Worm (Caenorhabditis elegans) whole organism, young adult: ENCODE data around the gene Y37D8A.4.

Experiments used
- B0019.2 ChIP-seq: fragments of 200-800 bp; sonication (Bioruptor generic); conservative IDR thresholded peaks from 2 replicates; pipeline ENCODE4 v1.3.6; 2022; ENCODE audit warnings: missing genetic modification reagents, missing genetic modification characterization, missing compliant biosample characterization
- C17E4.6 ChIP-seq: fragments of 200-800 bp; sonication (Bioruptor generic); IDR thresholded peaks from 2 replicates; pipeline ENCODE4 v1.3.6; 2022; ENCODE audit warnings: missing genetic modification reagents, missing genetic modification characterization, missing compliant biosample characterization
- D2030.7 ChIP-seq: fragments of 200-800 bp; sonication (Bioruptor generic); IDR thresholded peaks from 2 replicates; pipeline ENCODE4 v1.3.6; 2022; ENCODE audit warnings: missing genetic modification reagents, missing genetic modification characterization, missing compliant biosample characterization
- F23B12.7 ChIP-seq: sonication (generic microtip); optimal IDR thresholded peaks from 2 replicates; lab custom pipeline; 2017; ENCODE audit warnings: missing genetic modification characterization, mild to moderate bottlenecking, missing compliant biosample characterization, antibody characterized with exemption, moderate library complexity; ENCODE audit not compliant: insufficient read depth
- F52B5.7 ChIP-seq: sonication (generic microtip); optimal IDR thresholded peaks from 2 replicates; lab custom pipeline; 2016; ENCODE audit warnings: mild to moderate bottlenecking, missing genetic modification characterization, missing compliant biosample characterization
- F57C9.4 ChIP-seq: sonication (generic microtip); optimal IDR thresholded peaks from 2 replicates; lab custom pipeline; 2017; ENCODE audit warnings: mild to moderate bottlenecking, missing genetic modification characterization, missing compliant biosample characterization
- T26A5.8 ChIP-seq: sonication (generic microtip); optimal IDR thresholded peaks from 2 replicates; lab custom pipeline; 2016; ENCODE audit warnings: missing genetic modification characterization, missing compliant biosample characterization
- Y67H2A.10 ChIP-seq: fragments of 200-800 bp; sonication (Bioruptor generic); conservative IDR thresholded peaks from 2 replicates; pipeline ENCODE4 v1.3.6; 2022; ENCODE audit warnings: missing genetic modification reagents, missing genetic modification characterization, missing compliant biosample characterization
- Y95B8A.8 ChIP-seq: fragments of 200-800 bp; sonication (Bioruptor generic); IDR thresholded peaks from 2 replicates; pipeline ENCODE4 v1.3.6; 2022; ENCODE audit warnings: missing genetic modification reagents, missing genetic modification characterization, missing compliant biosample characterization
- aptf-2 ChIP-seq: fragments of 200-800 bp; sonication (Bioruptor generic); conservative IDR thresholded peaks from 2 replicates; pipeline ENCODE4 v1.3.6; 2022; ENCODE audit warnings: missing genetic modification reagents, missing genetic modification characterization, missing compliant biosample characterization
- aptf-3 ChIP-seq: fragments of 200-800 bp; sonication (Bioruptor generic); IDR thresholded peaks from 2 replicates; pipeline ENCODE4 v1.3.6; 2022; ENCODE audit warnings: missing genetic modification characterization, missing compliant biosample characterization
- bed-2 ChIP-seq: fragments of 200-800 bp; sonication (Bioruptor generic); IDR thresholded peaks from 2 replicates; pipeline ENCODE4 v1.3.6; 2022; ENCODE audit warnings: missing genetic modification reagents, missing genetic modification characterization, missing compliant biosample characterization
- ceh-100 ChIP-seq: fragments of 200-800 bp; sonication (Bioruptor generic); IDR thresholded peaks from 2 replicates; pipeline ENCODE4 v1.3.6; 2022; ENCODE audit warnings: missing genetic modification reagents, missing genetic modification characterization, missing compliant biosample characterization
- ceh-27 ChIP-seq: fragments of 200-800 bp; sonication (Bioruptor generic); optimal IDR thresholded peaks from 2 replicates; lab custom pipeline; 2018; ENCODE audit warnings: mild to moderate bottlenecking, missing genetic modification characterization, moderate library complexity, missing compliant biosample characterization
- ceh-40 ChIP-seq: fragments of 200-800 bp; sonication (Bioruptor generic); IDR thresholded peaks from 2 replicates; pipeline ENCODE4 v1.3.6; 2022; ENCODE audit warnings: missing genetic modification characterization, missing compliant biosample characterization
- ceh-58 ChIP-seq: fragments of 200-800 bp; sonication (Bioruptor generic); IDR thresholded peaks from 2 replicates; pipeline ENCODE4 v1.3.6; 2022; ENCODE audit warnings: missing genetic modification characterization, missing compliant biosample characterization
- efl-1 ChIP-seq: fragments of 150-350 bp; optimal IDR thresholded peaks from 2 replicates; lab custom pipeline; 2014; ENCODE audit warnings: missing biosample characterization, missing genetic modification reagents, missing genetic modification characterization
- fkh-3 ChIP-seq: sonication (generic microtip); optimal IDR thresholded peaks from 2 replicates; lab custom pipeline; 2016; ENCODE audit warnings: mild to moderate bottlenecking, missing genetic modification characterization, missing compliant biosample characterization
- gei-17 ChIP-seq: fragments of 200-800 bp; sonication (Bioruptor generic); optimal IDR thresholded peaks from 2 replicates; lab custom pipeline; 2018; ENCODE audit warnings: mild to moderate bottlenecking, missing genetic modification characterization, missing compliant biosample characterization
- hlh-12 ChIP-seq: sonication (generic microtip); optimal IDR thresholded peaks from 2 replicates; lab custom pipeline; 2016; ENCODE audit warnings: missing genetic modification characterization, missing compliant biosample characterization
- hmg-1.2 ChIP-seq: fragments of 200-800 bp; sonication (Bioruptor generic); IDR thresholded peaks from 2 replicates; pipeline ENCODE4 v1.3.6; 2022; ENCODE audit warnings: missing genetic modification reagents, missing genetic modification characterization, missing compliant biosample characterization
- hsf-1 ChIP-seq: fragments of 200-800 bp; sonication (Bioruptor generic); IDR thresholded peaks from 2 replicates; pipeline ENCODE4 v1.3.6; 2022; ENCODE audit warnings: missing genetic modification reagents, missing genetic modification characterization, missing compliant biosample characterization
- lag-1 ChIP-seq: fragments of 200-800 bp; sonication (Bioruptor generic); IDR thresholded peaks from 2 replicates; pipeline ENCODE4 v1.3.6; 2022; ENCODE audit warnings: missing genetic modification reagents, missing genetic modification characterization, missing compliant biosample characterization
- let-526 ChIP-seq: fragments of 200-800 bp; sonication (Bioruptor generic); IDR thresholded peaks from 2 replicates; pipeline ENCODE4 v1.3.6; 2022; ENCODE audit warnings: missing genetic modification reagents, missing genetic modification characterization, missing compliant biosample characterization
- let-607 ChIP-seq, 2 experiments: fragments of 200-800 bp in 1 of 2; sonication (Bioruptor generic) in 1 of 2; sonication (generic microtip) in 1 of 2; optimal IDR thresholded peaks; 2 replicates each; lab custom pipeline; 2016 to 2018; ENCODE audit warnings: mild to moderate bottlenecking in 2 of 2, missing compliant biosample characterization in 2 of 2, missing genetic modification characterization in 2 of 2, moderate library complexity in 2 of 2, missing genotype in 1 of 2
- lin-35 ChIP-seq, 3 experiments: fragments of 150-350 bp in 2 of 3; sonication (generic microtip) in 1 of 3; optimal IDR thresholded peaks; 2 replicates each; lab custom pipeline; 2014 to 2018; ENCODE audit warnings: missing biosample characterization in 3 of 3, missing genetic modification characterization in 3 of 3, missing genetic modification reagents in 3 of 3
- madf-8 ChIP-seq: fragments of 200-800 bp; sonication (Bioruptor generic); conservative IDR thresholded peaks from 2 replicates; pipeline ENCODE4 v1.3.6; 2022; ENCODE audit warnings: missing genetic modification reagents, missing genetic modification characterization, missing compliant biosample characterization
- nfya-1 ChIP-seq: sonication (generic microtip); optimal IDR thresholded peaks from 2 replicates; lab custom pipeline; 2017; ENCODE audit warnings: antibody characterized with exemption, missing compliant biosample characterization, missing genetic modification characterization, borderline replicate concordance; ENCODE audit not compliant: insufficient read depth
- repo-1 ChIP-seq: sonication (generic microtip); optimal IDR thresholded peaks from 2 replicates; lab custom pipeline; 2017; ENCODE audit warnings: mild to moderate bottlenecking, missing genetic modification characterization, missing compliant biosample characterization
- snpc-4 ChIP-seq, 5 experiments: fragments of 150-350 bp in 1 of 5; sonication (generic microtip) in 4 of 5; optimal IDR thresholded peaks; 2 replicates each; lab custom pipeline; 2014 to 2018; ENCODE audit warnings: missing genetic modification characterization in 5 of 5, missing biosample characterization in 3 of 5, antibody characterized with exemption in 2 of 5, mild to moderate bottlenecking in 2 of 5, missing compliant biosample characterization in 2 of 5, missing genotype in 2 of 5, moderate library complexity in 2 of 5, missing genetic modification reagents in 1 of 5
- unc-62 ChIP-seq: fragments of 150-350 bp; optimal IDR thresholded peaks from 2 replicates; lab custom pipeline; 2014; ENCODE audit warnings: missing biosample characterization, missing genetic modification reagents, missing genetic modification characterization
- zfh-2 ChIP-seq: fragments of 200-800 bp; sonication (Bioruptor generic); conservative IDR thresholded peaks from 2 replicates; pipeline ENCODE4 v1.3.6; 2022; ENCODE audit warnings: missing genetic modification reagents, missing genetic modification characterization, missing compliant biosample characterization
- zim-3 ChIP-seq: sonication (generic microtip); optimal IDR thresholded peaks from 2 replicates; lab custom pipeline; 2017; ENCODE audit warnings: mild to moderate bottlenecking, missing genetic modification characterization, moderate library complexity, missing compliant biosample characterization
- ztf-22 ChIP-seq: fragments of 200-800 bp; sonication (Bioruptor generic); optimal IDR thresholded peaks from 2 replicates; lab custom pipeline; 2018; ENCODE audit warnings: mild to moderate bottlenecking, missing genetic modification characterization, moderate library complexity, missing compliant biosample characterization

Y37D8A.4 gene

ce11 chrIII:12874606-12875066 is 35.9 kb upstream of the Y37D8A.4 start, which contains the start of the genes mrg-1 and spcs-2 (continued):
- TF ChIP-seq let-526 (GFP tag; lab: Robert Waterston, UW) (no peak), hlh-12 (tag; lab: Kevin White, UChicago) (no peak), B0019.2 (peak; percentile 62), nfya-1 (no peak), T26A5.8 (no peak), C17E4.6 (GFP tag; lab: Robert Waterston, UW) (peak; percentile 82)

- TF ChIP-seq efl-1 (GFP tag; lab: Kevin White, UChicago) (peak; percentile 52), D2030.7 (0 out of 2 replicates have a peak, but pooled peaks have one; percentile 7), madf-8 (GFP tag; lab: Robert Waterston, UW) (no peak), ceh-100 (no peak)
Measured at ce11 chrIII:12870060-12870696, 31.4 kb upstream of the Y37D8A.4 start, which contains the start of gene Y37D8A.6. TSS of gene Y37D8A.6 (minus strand) at chrIII:12870297.

- TF ChIP-seq lag-1 (GFP tag; lab: Robert Waterston, UW) (no peak), Y67H2A.10 (GFP tag; lab: Robert Waterston, UW) (no peak), bed-2 (no peak), F57C9.4 (tag; lab: Kevin White, UChicago) (no peak), Y95B8A.8 (GFP tag; lab: Robert Waterston, UW) (no peak), fkh-3 (tag; lab: Kevin White, UChicago) (no peak), aptf-2 (GFP tag; lab: Robert Waterston, UW) (no peak), ceh-27 (GFP tag; lab: Kevin White, UChicago) (no peak), hlh-12 (tag; lab: Kevin White, UChicago) (no peak), hsf-1 (no peak), let-607 (tag; optimal IDR thresholded peaks at IDR 0.05; lab: Kevin White, UChicago) (no peak)
Measured at ce11 chrIII:12864648-12865047, 25.9 kb upstream of the Y37D8A.4 start, which contains the start of gene Y37D8A.8. TSS of gene Y37D8A.8 (plus strand) at chrIII:12864948.

- no peak for TF ChIP-seq ceh-58 (GFP tag; lab: Robert Waterston, UW)
- no peak for TF ChIP-seq ceh-40 (GFP tag; lab: Robert Waterston, UW)
- TF ChIP-seq zim-3, result no peak
- TF ChIP-seq unc-62 (GFP tag; lab: Kevin White, UChicago), result no peak
- TF ChIP-seq hmg-1.2, result no peak
- TF ChIP-seq ztf-22, result no peak
Measured at ce11 chrIII:12860119-12860518, 21.4 kb upstream of the Y37D8A.4 start.

- TF ChIP-seq repo-1 (tag; lab: Kevin White, UChicago) (no peak), zfh-2 (GFP tag; lab: Robert Waterston, UW) (no peak), snpc-4 (GFP tag; optimal IDR thresholded peaks at IDR 0.05; lab: Kevin White, UChicago) (no peak), snpc-4 (tag; optimal IDR thresholded peaks at IDR 0.05; lab: Kevin White, UChicago) (no peak), F52B5.7 (tag; lab: Kevin White, UChicago) (no peak), gei-17 (no peak), aptf-3 (GFP tag; lab: Robert Waterston, UW) (no peak), F23B12.7 (tag; lab: Kevin White, UChicago) (no peak), hlh-12 (tag; lab: Kevin White, UChicago) (no peak), ztf-22 (no peak), lin-35 (GFP tag; optimal IDR thresholded peaks at IDR 0.05; lab: Kevin White, UChicago) (no peak)
Measured at ce11 chrIII:12856628-12857027, 17.9 kb upstream of the Y37D8A.4 start, which contains the start of gene Y37D8A.26. TSS of gene Y37D8A.26 (minus strand) at chrIII:12856728.
